Fruit fly (Drosophila melanogaster) whole organism: ENCODE data around the gene tweek.

Source experiments
- CG8478 ChIP-seq: fragments of >200 bp; optimal IDR thresholded peaks from 2 replicates; lab custom pipeline; 2018; ENCODE audit warnings: inconsistent platforms
- EcR ChIP-seq, 2 experiments: fragments of >200 bp; optimal IDR thresholded peaks; 2 replicates each; lab custom pipeline; 2017; ENCODE audit warnings: missing biosample characterization in 2 of 2, missing genetic modification characterization in 2 of 2, missing genetic modification reagents in 2 of 2
- pan ChIP-seq: fragments of >200 bp; optimal IDR thresholded peaks from 2 replicates; lab custom pipeline; 2017
- usp ChIP-seq: fragments of >200 bp; optimal IDR thresholded peaks from 2 replicates; lab custom pipeline; 2017; ENCODE audit warnings: missing biosample characterization, missing genetic modification characterization, mixed read lengths

Gene tweek

DNA sequence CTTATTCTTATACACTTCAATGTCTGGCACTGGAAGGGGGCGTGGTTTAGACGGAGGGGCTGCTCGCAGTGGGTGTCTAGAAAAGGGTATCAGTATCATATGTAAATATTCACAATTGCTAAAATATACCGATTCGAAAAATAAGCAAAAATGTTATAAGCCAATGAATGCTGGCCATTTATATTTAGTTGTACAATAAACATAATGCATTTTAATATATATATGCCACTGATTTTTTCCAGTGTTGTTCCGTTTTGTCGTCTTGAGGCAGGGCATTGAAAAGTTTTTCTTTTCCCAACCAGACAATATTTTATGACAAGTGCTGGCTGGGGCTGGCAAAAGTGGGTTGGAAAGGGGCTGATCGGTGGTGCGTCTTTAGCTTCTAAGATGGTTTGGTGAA is 33.5 kb downstream of the tweek start:
- no peak for TF ChIP-seq usp (GFP tag; lab: Kevin White, UChicago)
- no peak for TF ChIP-seq EcR (GFP tag; optimal IDR thresholded peaks at IDR 0.05; lab: Kevin White, UChicago)
- TF ChIP-seq CG8478 (lab: Kevin White, UChicago), result no peak
- no peak for TF ChIP-seq pan (lab: Kevin White, UChicago)
